Fruit fly (Drosophila melanogaster): ENCODE data around the gene muc.
A peak's percentile ranks its signal among the peaks of the same experiment; 100 is the strongest.

Gene muc

dm6 chr2L:7433337-7433956 lies 6.8 kb downstream of the muc start, which contains the start of gene CG5958:
Gene CG5958, minus strand, starts transcription at chr2L:7433516.
- TF ChIP-seq psq (GFP tag; optimal IDR thresholded peaks at IDR 0.05) (no peak), foxo (GFP tag; optimal IDR thresholded peaks at IDR 0.05) (no peak), Myc (optimal IDR thresholded peaks at IDR 0.05) (no peak), Vsx2 (GFP tag; optimal IDR thresholded peaks at IDR 0.05; ENCODE audit: partially characterized antibody) (no peak), Rel (GFP tag; optimal IDR thresholded peaks at IDR 0.05) (no peak), Rel (tag; optimal IDR thresholded peaks at IDR 0.05) (peak; percentile 44), br (GFP tag; optimal IDR thresholded peaks at IDR 0.05) (peak; percentile 8), sv (GFP tag; optimal IDR thresholded peaks at IDR 0.05) (no peak), h (GFP tag; optimal IDR thresholded peaks at IDR 0.05) (peak; percentile 19), sage (GFP tag; optimal IDR thresholded peaks at IDR 0.05) (peak; percentile 13), CrebA (GFP tag; optimal IDR thresholded peaks at IDR 0.05; ENCODE audit: borderline replicate concordance) (peak; percentile 46), Hnf4 (GFP tag; optimal IDR thresholded peaks at IDR 0.05) (peak; percentile 52)

dm6 chr2L:7433957-7434736 lies 7.5 kb downstream of the muc start:
- TF ChIP-seq lola (GFP tag; optimal IDR thresholded peaks at IDR 0.05) (no peak), Hr83 (GFP tag; optimal IDR thresholded peaks at IDR 0.05; ENCODE audit: poor library complexity, severe bottlenecking) (peak; percentile 41), fru (GFP tag; optimal IDR thresholded peaks at IDR 0.05) (peak; percentile 42), sage (GFP tag; optimal IDR thresholded peaks at IDR 0.05) (no peak), foxo (GFP tag; optimal IDR thresholded peaks at IDR 0.05) (peak in 1 of 2 experiments; percentile 29), Rel (GFP tag; optimal IDR thresholded peaks at IDR 0.05) (no peak), Rel (tag; optimal IDR thresholded peaks at IDR 0.05) (peak; percentile 5)

dm6 chr2L:7434737-7435356 lies 8.2 kb downstream of the muc start:
- TF ChIP-seq fru (GFP tag; optimal IDR thresholded peaks at IDR 0.05) (peak; percentile 7), Rel (GFP tag; optimal IDR thresholded peaks at IDR 0.05) (no peak), Rel (tag; optimal IDR thresholded peaks at IDR 0.05) (peak; percentile 4), Dif (GFP tag; optimal IDR thresholded peaks at IDR 0.05; ENCODE audit: partially characterized antibody) (no peak), h (GFP tag; optimal IDR thresholded peaks at IDR 0.05) (peak; percentile 3), OdsH (GFP tag; optimal IDR thresholded peaks at IDR 0.05) (peak; percentile 50), GATAd (GFP tag; optimal IDR thresholded peaks at IDR 0.05) (no peak), CG9705 (GFP tag; optimal IDR thresholded peaks at IDR 0.05) (no peak), ey (GFP tag; optimal IDR thresholded peaks at IDR 0.05) (peak; percentile 8), brk (GFP tag; optimal IDR thresholded peaks at IDR 0.05) (peak; percentile 12), Sp1 (GFP tag; optimal IDR thresholded peaks at IDR 0.05) (peak; percentile 50), HLH106 (tag; optimal IDR thresholded peaks at IDR 0.05) (peak; percentile 36), rgr (GFP tag; optimal IDR thresholded peaks at IDR 0.05) (peak; percentile 37), Mio (GFP tag; optimal IDR thresholded peaks at IDR 0.05) (no peak), Abd-B (GFP tag; optimal IDR thresholded peaks at IDR 0.05) (no peak), jim (GFP tag; optimal IDR thresholded peaks at IDR 0.05) (no peak), tai (GFP tag; optimal IDR thresholded peaks at IDR 0.05) (no peak), dmrt93B (GFP tag; optimal IDR thresholded peaks at IDR 0.05) (no peak), sv (GFP tag; optimal IDR thresholded peaks at IDR 0.05) (no peak), psq (GFP tag; optimal IDR thresholded peaks at IDR 0.05) (peak; percentile 7), br (GFP tag; optimal IDR thresholded peaks at IDR 0.05) (no peak), N (GFP tag; optimal IDR thresholded peaks at IDR 0.05) (no peak), Vsx2 (GFP tag; optimal IDR thresholded peaks at IDR 0.05; ENCODE audit: partially characterized antibody) (no peak), foxo (GFP tag; optimal IDR thresholded peaks at IDR 0.05) (peak in 1 of 2 experiments; percentile 50), pan (optimal IDR thresholded peaks at IDR 0.05) (no peak), usp (GFP tag; optimal IDR thresholded peaks at IDR 0.05) (no peak), sage (GFP tag; optimal IDR thresholded peaks at IDR 0.05) (no peak), Hnf4 (GFP tag; optimal IDR thresholded peaks at IDR 0.05) (peak; percentile 62)

dm6 chr2L:7435475-7435874 lies 8.8 kb downstream of the muc start:
- TF ChIP-seq fru (GFP tag; optimal IDR thresholded peaks at IDR 0.05) (no peak), h (GFP tag; optimal IDR thresholded peaks at IDR 0.05) (no peak), brk (GFP tag; optimal IDR thresholded peaks at IDR 0.05) (no peak), Rel (GFP tag; optimal IDR thresholded peaks at IDR 0.05) (no peak), Rel (tag; optimal IDR thresholded peaks at IDR 0.05) (no peak), pan (optimal IDR thresholded peaks at IDR 0.05) (no peak), dmrt93B (GFP tag; optimal IDR thresholded peaks at IDR 0.05) (no peak)
